Fruit fly (Drosophila melanogaster): ENCODE data around the gene CG13117.
A peak's percentile ranks its signal among the peaks of the same experiment; 100 is the strongest.

Gene CG13117

DNA sequence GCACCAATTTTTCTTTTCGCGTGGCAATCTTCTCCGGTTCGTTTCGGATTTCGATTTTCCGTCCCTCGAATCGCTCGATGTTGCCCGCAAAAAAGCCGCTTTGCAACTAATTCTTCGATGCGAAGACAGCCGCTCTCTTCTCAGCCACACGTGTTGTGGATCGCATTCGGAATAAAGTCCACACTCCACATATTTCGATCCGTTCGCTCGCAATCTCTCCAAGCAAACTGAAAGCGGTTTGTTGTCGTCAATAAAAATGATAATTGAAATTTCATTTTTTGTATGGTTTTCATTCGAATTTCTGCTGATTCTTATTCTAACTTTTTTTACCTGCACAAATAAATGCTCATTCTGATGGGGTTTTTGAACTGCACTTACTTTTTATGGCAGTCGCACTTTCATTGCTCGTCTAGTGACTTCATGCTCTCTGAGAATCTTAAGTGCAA lies 30.6 kb upstream of the CG13117 start, which contains the start of gene CG31710 (continued):
- TF ChIP-seq CG6854 (GFP tag; optimal IDR thresholded peaks at IDR 0.05) (peak; percentile 36), CG9139 (GFP tag; optimal IDR thresholded peaks at IDR 0.05) (peak; percentile 40), CG32006 (GFP tag; optimal IDR thresholded peaks at IDR 0.05) (no peak), Blimp-1 (GFP tag; optimal IDR thresholded peaks at IDR 0.05) (peak; percentile 46), CG3032 (tag; optimal IDR thresholded peaks at IDR 0.05) (no peak), Sox102F (GFP tag; optimal IDR thresholded peaks at IDR 0.05) (no peak), CG6808 (GFP tag; optimal IDR thresholded peaks at IDR 0.05) (no peak), CG3919 (GFP tag; optimal IDR thresholded peaks at IDR 0.05) (peak; percentile 40), Sox15 (GFP tag; optimal IDR thresholded peaks at IDR 0.05) (no peak), fd59A (GFP tag; optimal IDR thresholded peaks at IDR 0.05) (no peak), CG11902 (GFP tag; optimal IDR thresholded peaks at IDR 0.05) (no peak), Ets96B (tag; optimal IDR thresholded peaks at IDR 0.05) (no peak), Sox14 (GFP tag; optimal IDR thresholded peaks at IDR 0.05) (peak; percentile 9), pdm3 (GFP tag; optimal IDR thresholded peaks at IDR 0.05) (no peak), Smox (GFP tag; optimal IDR thresholded peaks at IDR 0.05) (no peak), Lpt (GFP tag; optimal IDR thresholded peaks at IDR 0.05) (peak; percentile 33), CG11762 (GFP tag; optimal IDR thresholded peaks at IDR 0.05; ENCODE audit: insufficient read depth) (no peak), fkh (GFP tag; optimal IDR thresholded peaks at IDR 0.05) (peak; percentile 60), eg (GFP tag; IDR thresholded peaks at IDR 0.05) (peak; percentile 25; the same call in 1 of the 3 replicates), CG6792 (GFP tag; optimal IDR thresholded peaks at IDR 0.05) (no peak), CG1621 (tag; optimal IDR thresholded peaks at IDR 0.05) (no peak), CG6163 (GFP tag; IDR thresholded peaks at IDR 0.05) (peak; percentile 48; the same call in 1 of the 3 replicates), CG7368 (GFP tag; optimal IDR thresholded peaks at IDR 0.05) (peak; percentile 15), OdsH (GFP tag; optimal IDR thresholded peaks at IDR 0.05) (no peak), Gug (GFP tag; IDR thresholded peaks at IDR 0.05) (no peak), ss (GFP tag; optimal IDR thresholded peaks at IDR 0.05) (peak; percentile 12 to 33), Met (GFP tag; optimal IDR thresholded peaks at IDR 0.05) (peak; percentile 9), dac (GFP tag; optimal IDR thresholded peaks at IDR 0.05) (no peak), CG8119 (GFP tag; IDR thresholded peaks at IDR 0.05) (no peak), CG31627 (GFP tag; optimal IDR thresholded peaks at IDR 0.05) (no peak), CG10631 (GFP tag; optimal IDR thresholded peaks at IDR 0.05) (no peak), CG6276 (GFP tag; optimal IDR thresholded peaks at IDR 0.05) (peak; percentile 38), CG11294 (GFP tag; IDR thresholded peaks at IDR 0.05) (no peak), Hr4 (GFP tag; optimal IDR thresholded peaks at IDR 0.05) (no peak), CG8632 (GFP tag; optimal IDR thresholded peaks at IDR 0.05) (no peak), lz (GFP tag; optimal IDR thresholded peaks at IDR 0.05) (no peak), achi (GFP tag; optimal IDR thresholded peaks at IDR 0.05) (no peak), svp (GFP tag) (peak; percentile 59), Eip93F (GFP tag; optimal IDR thresholded peaks at IDR 0.05) (no peak), acj6 (GFP tag; optimal IDR thresholded peaks at IDR 0.05) (no peak)

DNA sequence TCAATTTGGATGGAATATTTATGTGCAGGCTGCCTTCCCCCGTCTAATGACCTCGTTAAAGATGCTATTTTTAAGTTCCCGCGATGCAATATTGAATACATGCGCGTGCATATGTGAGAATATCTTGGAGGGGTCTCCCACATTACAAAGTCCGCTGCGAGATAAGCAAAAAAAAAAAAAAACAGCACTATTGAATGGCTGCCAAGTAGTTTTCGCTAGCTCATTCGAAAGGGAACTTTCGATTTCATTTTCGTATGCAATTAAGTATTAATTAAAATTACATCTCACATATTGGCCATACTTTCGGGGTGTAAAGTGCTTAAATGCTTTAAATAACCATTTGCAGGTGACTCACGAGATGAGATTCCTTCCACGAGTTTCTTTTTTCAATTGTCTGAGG lies 29.3 kb upstream of the CG13117 start:
- TF ChIP-seq acj6 (GFP tag; optimal IDR thresholded peaks at IDR 0.05): no peak
- TF ChIP-seq Hr4 (GFP tag; optimal IDR thresholded peaks at IDR 0.05): peak; percentile 28
- peak; percentile 63; the same call in 1 of the 3 replicates for TF ChIP-seq eg (GFP tag; IDR thresholded peaks at IDR 0.05)
- peak; percentile 10 for TF ChIP-seq CG10669 (GFP tag; optimal IDR thresholded peaks at IDR 0.05)
- TF ChIP-seq CG6792 (GFP tag; optimal IDR thresholded peaks at IDR 0.05): no peak
- TF ChIP-seq CG6276 (GFP tag; optimal IDR thresholded peaks at IDR 0.05): peak; percentile 71
- TF ChIP-seq CG3032 (tag; optimal IDR thresholded peaks at IDR 0.05): no peak
- TF ChIP-seq CG6808 (GFP tag; optimal IDR thresholded peaks at IDR 0.05): peak; percentile 49
- no peak for TF ChIP-seq CG11294 (GFP tag; IDR thresholded peaks at IDR 0.05)
- TF ChIP-seq Sox102F (GFP tag; optimal IDR thresholded peaks at IDR 0.05): no peak
- TF ChIP-seq dsx (GFP tag; optimal IDR thresholded peaks at IDR 0.05; ENCODE audit: poor library complexity, severe bottlenecking): peak; percentile 12
- no peak for TF ChIP-seq lz (GFP tag; optimal IDR thresholded peaks at IDR 0.05)
- TF ChIP-seq Eip78C (GFP tag): peak; percentile 49
- TF ChIP-seq spab (GFP tag; optimal IDR thresholded peaks at IDR 0.05): peak; percentile 29
- TF ChIP-seq ss (GFP tag; optimal IDR thresholded peaks at IDR 0.05): peak in 1 of 2 experiments; percentile 39
- TF ChIP-seq salr (GFP tag; optimal IDR thresholded peaks at IDR 0.05): peak in 1 of 2 experiments; percentile 13
- TF ChIP-seq CG4318 (GFP tag; optimal IDR thresholded peaks at IDR 0.05): no peak
- peak; percentile 55; the same call in 2 of the 3 replicates for TF ChIP-seq CG8119 (GFP tag; IDR thresholded peaks at IDR 0.05)
- TF ChIP-seq Lpt (GFP tag; optimal IDR thresholded peaks at IDR 0.05): peak; percentile 42
- TF ChIP-seq topi (GFP tag; optimal IDR thresholded peaks at IDR 0.05): no peak
